Worm (Caenorhabditis elegans): ENCODE results near the gene tra-3.

ce11 chrIV:14391746-14392145 is 52.2 kb downstream of the tra-3 start:
- TF ChIP-seq nhr-237 (tag; optimal IDR thresholded peaks at IDR 0.05) (no peak), pha-4 (tag; optimal IDR thresholded peaks at IDR 0.05) (no peak), blmp-1 (tag; optimal IDR thresholded peaks at IDR 0.05) (peak; percentile 57), elt-3 (tag; optimal IDR thresholded peaks at IDR 0.05) (no peak), ces-1 (GFP tag; optimal IDR thresholded peaks at IDR 0.05) (no peak), sem-2 (GFP tag; optimal IDR thresholded peaks at IDR 0.05) (no peak)
